Worm (Caenorhabditis elegans) whole organism, early embryonic: ENCODE measurements around the gene fbxa-150.

Experiments
- B0310.2 ChIP-seq: sonication (generic microtip); optimal IDR thresholded peaks from 2 replicates; lab custom pipeline; 2016; ENCODE audit warnings: mild to moderate bottlenecking, missing genetic modification characterization, missing compliant biosample characterization
- F13C5.2 ChIP-seq: sonication (generic microtip); optimal IDR thresholded peaks from 2 replicates; lab custom pipeline; 2017; ENCODE audit warnings: mild to moderate bottlenecking, missing genetic modification characterization, inconsistent platforms, missing compliant biosample characterization
- aly-1 ChIP-seq: sonication (generic microtip); optimal IDR thresholded peaks from 2 replicates; lab custom pipeline; 2016; ENCODE audit warnings: missing genetic modification characterization, missing compliant biosample characterization
- ama-1 ChIP-seq: fragments of 150-350 bp; optimal IDR thresholded peaks from 2 replicates; lab custom pipeline; 2014
- ceh-13 ChIP-seq: fragments of 200-800 bp; sonication (Bioruptor generic); optimal IDR thresholded peaks from 2 replicates; lab custom pipeline; 2018; ENCODE audit warnings: mild to moderate bottlenecking, missing genetic modification characterization, missing compliant biosample characterization
- ceh-36 ChIP-seq: sonication (generic microtip); optimal IDR thresholded peaks from 2 replicates; lab custom pipeline; 2016; ENCODE audit warnings: missing genetic modification characterization, inconsistent platforms, missing compliant biosample characterization
- ets-7 ChIP-seq: sonication (generic microtip); optimal IDR thresholded peaks from 2 replicates; lab custom pipeline; 2016; ENCODE audit warnings: missing genotype, missing genetic modification characterization, missing compliant biosample characterization
- flt-1 ChIP-seq: fragments of 200-800 bp; sonication (Bioruptor generic); IDR thresholded peaks from 2 replicates; pipeline ENCODE4 v1.3.6; 2022; ENCODE audit warnings: missing genetic modification characterization, missing compliant biosample characterization
- hmbx-1 ChIP-seq: sonication (generic microtip); optimal IDR thresholded peaks from 2 replicates; lab custom pipeline; 2016; ENCODE audit warnings: mild to moderate bottlenecking, missing genetic modification characterization, missing compliant biosample characterization
- hmg-4 ChIP-seq: fragments of 200-800 bp; sonication (Bioruptor generic); optimal IDR thresholded peaks from 2 replicates; lab custom pipeline; 2018; ENCODE audit warnings: mild to moderate bottlenecking, missing genetic modification characterization, missing compliant biosample characterization
- hnd-1 ChIP-seq: sonication (generic microtip); optimal IDR thresholded peaks from 2 replicates; lab custom pipeline; 2016; ENCODE audit warnings: missing genetic modification characterization, missing compliant biosample characterization
- pes-1 ChIP-seq: fragments of 200-800 bp; sonication (Bioruptor generic); IDR thresholded peaks from 2 replicates; pipeline ENCODE4 v1.3.6; 2022; ENCODE audit warnings: missing genetic modification reagents, missing genetic modification characterization, missing compliant biosample characterization
- scrt-1 ChIP-seq: fragments of 200-800 bp; sonication (Bioruptor generic); IDR thresholded peaks from 2 replicates; pipeline ENCODE4 v1.3.6; 2022; ENCODE audit warnings: missing genetic modification characterization, missing compliant biosample characterization
- sea-1 ChIP-seq: fragments of 200-800 bp; sonication (Bioruptor generic); conservative IDR thresholded peaks from 2 replicates; pipeline ENCODE4 v1.3.6; 2022; ENCODE audit warnings: missing genetic modification characterization, missing compliant biosample characterization
- tbx-11 ChIP-seq: fragments of 200-800 bp; sonication (Bioruptor generic); IDR thresholded peaks from 2 replicates; pipeline ENCODE4 v1.3.6; 2022; ENCODE audit warnings: missing genetic modification characterization, missing compliant biosample characterization
- tbx-37 ChIP-seq: fragments of 200-800 bp; sonication (Bioruptor generic); conservative IDR thresholded peaks from 2 replicates; pipeline ENCODE4 v1.3.6; 2022; ENCODE audit warnings: missing genetic modification reagents, missing genetic modification characterization, missing compliant biosample characterization
- tra-4 ChIP-seq: sonication (generic microtip); optimal IDR thresholded peaks from 2 replicates; lab custom pipeline; 2017; ENCODE audit warnings: missing genetic modification characterization, missing compliant biosample characterization

Gene fbxa-150

DNA sequence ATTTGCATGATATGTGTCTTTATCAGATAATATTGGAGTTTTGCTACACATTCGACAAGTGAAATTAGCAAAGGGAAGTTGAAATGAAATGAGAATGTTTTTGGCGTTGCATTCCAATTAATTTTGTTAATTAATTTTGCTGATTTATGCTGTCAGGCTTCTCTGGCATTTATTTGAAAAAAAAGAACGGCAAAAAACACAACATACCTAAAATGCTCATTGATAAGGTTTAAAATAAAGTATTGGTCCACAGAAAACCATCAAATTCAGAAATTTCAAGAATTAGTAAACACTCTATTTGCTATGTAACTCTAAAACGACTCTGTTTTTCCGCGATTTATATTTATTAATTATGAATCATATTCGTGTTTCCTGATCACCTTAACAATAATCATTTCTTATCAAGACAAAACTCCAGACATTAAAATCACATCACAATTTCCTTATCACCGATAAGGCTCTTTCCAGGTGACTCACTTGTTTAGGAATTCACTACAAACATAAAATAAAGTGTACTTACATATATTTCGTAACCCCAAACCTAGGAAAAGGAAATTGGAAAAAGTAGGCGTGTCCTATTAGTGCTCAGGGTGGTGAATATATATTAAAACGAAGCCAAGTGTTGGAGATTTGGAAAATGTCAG, 3.5 kb downstream of the fbxa-150 start, which contains the start of the genes srh-166 and Y38H6C.24:
TSS of gene srh-166 (minus strand) at position 51 of the 644 bp plus-strand sequence.
TSS of gene Y38H6C.24 (plus strand) at position 620 of the 644 bp plus-strand sequence.
- TF ChIP-seq ama-1 (lab: Kevin White, UChicago) = no peak
- TF ChIP-seq ceh-36 = no peak
- TF ChIP-seq ceh-13 (GFP tag; lab: Kevin White, UChicago) = no peak
- no peak for TF ChIP-seq tra-4 (tag; lab: Kevin White, UChicago)

- TF ChIP-seq ama-1 (lab: Kevin White, UChicago) = no peak
- TF ChIP-seq hmg-4 (GFP tag; lab: Kevin White, UChicago) = no peak
- no peak for TF ChIP-seq hnd-1 (tag; lab: Kevin White, UChicago)
Measured at ce11 chrV:20527493-20527892, 5.1 kb downstream of the fbxa-150 start, which contains the start of gene Y38H6C.13. Gene Y38H6C.13, plus strand, starts transcription at chrV:20527793.

ce11 chrV:20534072-20534471, 11.7 kb downstream of the fbxa-150 start, which contains the start of gene famh-161:
Gene famh-161, minus strand, starts transcription at chrV:20534172.
- TF ChIP-seq scrt-1 (GFP tag; lab: Robert Waterston, UW) = no peak
- TF ChIP-seq ceh-36 = no peak
- no peak for TF ChIP-seq tra-4 (tag; lab: Kevin White, UChicago)
- TF ChIP-seq aly-1 (tag; lab: Kevin White, UChicago) = no peak
- TF ChIP-seq B0310.2 (tag; lab: Kevin White, UChicago) = no peak
- TF ChIP-seq hnd-1 (tag; lab: Kevin White, UChicago) = no peak
- no peak for TF ChIP-seq ama-1 (lab: Kevin White, UChicago)
- no peak for TF ChIP-seq sea-1
- TF ChIP-seq tbx-37 = no peak
- TF ChIP-seq ets-7 = no peak
- no peak for TF ChIP-seq tbx-11 (GFP tag; lab: Robert Waterston, UW)
- no peak for TF ChIP-seq F13C5.2 (tag; lab: Kevin White, UChicago)
- no peak for TF ChIP-seq hmbx-1
- no peak for TF ChIP-seq hmg-4 (GFP tag; lab: Kevin White, UChicago)
- no peak for TF ChIP-seq ceh-13 (GFP tag; lab: Kevin White, UChicago)
- TF ChIP-seq flt-1 (GFP tag; lab: Robert Waterston, UW) = no peak
- TF ChIP-seq pes-1 (GFP tag; lab: Robert Waterston, UW) = no peak

DNA sequence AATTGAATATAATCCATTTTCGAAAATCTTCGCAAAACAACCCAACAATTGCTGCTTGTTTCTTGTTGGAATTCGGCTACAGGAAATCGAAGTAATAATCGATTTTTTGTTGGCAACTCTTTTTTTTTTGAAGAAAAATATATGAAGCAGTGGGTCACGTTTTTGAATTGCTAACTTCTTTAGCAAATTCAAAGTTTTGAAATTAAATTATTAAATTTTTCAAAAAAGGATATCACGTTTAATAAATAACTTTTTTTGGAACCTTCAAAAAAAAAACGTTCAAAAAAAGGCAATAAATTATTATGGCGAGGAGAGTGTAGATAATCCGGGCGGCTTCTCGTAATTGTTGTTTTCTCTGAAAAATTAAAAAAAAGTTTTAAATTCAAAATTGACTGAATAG, 13.8 kb downstream of the fbxa-150 start, which contains the start of gene Y38H6C.15:
TSS of gene Y38H6C.15 (minus strand) at position 101 of the 400 bp plus-strand sequence.
- no peak for TF ChIP-seq tbx-11 (GFP tag; lab: Robert Waterston, UW)
- no peak for TF ChIP-seq B0310.2 (tag; lab: Kevin White, UChicago)

DNA sequence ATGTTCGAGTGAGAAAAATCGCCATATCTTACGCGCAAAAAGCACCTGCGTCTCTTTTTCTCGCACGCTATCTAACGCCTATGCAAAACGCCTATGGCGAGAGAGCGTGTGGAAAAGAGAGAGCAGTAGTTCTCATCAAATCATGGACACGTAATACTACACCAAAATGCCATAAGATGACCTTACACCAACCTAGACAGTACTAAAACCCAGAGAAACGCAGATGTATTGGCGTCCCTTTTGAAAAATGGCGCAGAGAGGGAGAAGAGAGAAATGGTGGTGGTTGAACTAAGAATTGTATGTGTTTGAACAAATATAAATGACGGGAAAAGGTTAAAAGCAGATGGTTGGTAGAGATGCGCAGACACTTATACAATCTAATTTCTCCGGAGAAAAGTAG, 16.7 kb downstream of the fbxa-150 start, which contains the start of gene Y38H6C.16:
TSS of gene Y38H6C.16 (minus strand) at position 293 of the 400 bp plus-strand sequence.
- TF ChIP-seq flt-1 (GFP tag; lab: Robert Waterston, UW) (no peak), scrt-1 (GFP tag; lab: Robert Waterston, UW) (no peak), sea-1 (no peak), hnd-1 (tag; lab: Kevin White, UChicago) (no peak), hmg-4 (GFP tag; lab: Kevin White, UChicago) (no peak), ceh-36 (no peak), B0310.2 (tag; lab: Kevin White, UChicago) (no peak), ceh-13 (GFP tag; lab: Kevin White, UChicago) (no peak), tra-4 (tag; lab: Kevin White, UChicago) (no peak), tbx-37 (no peak), aly-1 (tag; lab: Kevin White, UChicago) (no peak), pes-1 (GFP tag; lab: Robert Waterston, UW) (no peak), hmbx-1 (no peak), ets-7 (no peak), F13C5.2 (tag; lab: Kevin White, UChicago) (no peak), ama-1 (lab: Kevin White, UChicago) (no peak), tbx-11 (GFP tag; lab: Robert Waterston, UW) (no peak)

DNA sequence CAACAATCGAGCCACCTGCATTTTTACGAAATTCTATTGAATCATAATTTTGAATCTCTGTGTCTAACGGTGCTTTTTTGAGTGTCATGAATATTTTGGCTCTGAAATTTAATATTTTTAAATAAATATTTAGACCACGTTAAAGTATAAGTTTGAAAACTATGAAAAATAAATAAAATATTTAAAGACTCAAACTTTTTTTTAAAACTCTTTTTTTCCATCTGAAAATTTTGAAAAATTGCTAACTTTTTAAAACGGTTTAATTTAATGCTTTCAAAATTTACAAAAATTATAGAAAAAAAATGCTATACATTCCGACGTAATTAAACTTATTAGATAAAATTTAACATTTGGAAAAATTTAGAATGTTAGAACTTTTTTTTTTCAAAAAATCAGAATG, 21.7 kb downstream of the fbxa-150 start, which contains the start of gene slc-36.3:
TSS of gene slc-36.3 (minus strand) at position 101 of the 400 bp plus-strand sequence.
- TF ChIP-seq tra-4 (tag; lab: Kevin White, UChicago) = no peak
- TF ChIP-seq flt-1 (GFP tag; lab: Robert Waterston, UW) = no peak
- TF ChIP-seq hnd-1 (tag; lab: Kevin White, UChicago) = no peak

- TF ChIP-seq ceh-13 (GFP tag; lab: Kevin White, UChicago) (no peak), ets-7 (no peak), aly-1 (tag; lab: Kevin White, UChicago) (no peak), pes-1 (GFP tag; lab: Robert Waterston, UW) (no peak), hnd-1 (tag; lab: Kevin White, UChicago) (no peak), tbx-37 (no peak), scrt-1 (GFP tag; lab: Robert Waterston, UW) (no peak), sea-1 (no peak), tra-4 (tag; lab: Kevin White, UChicago) (no peak), flt-1 (GFP tag; lab: Robert Waterston, UW) (no peak), hmg-4 (GFP tag; lab: Kevin White, UChicago) (no peak), tbx-11 (GFP tag; lab: Robert Waterston, UW) (no peak), ama-1 (lab: Kevin White, UChicago) (no peak), F13C5.2 (tag; lab: Kevin White, UChicago) (no peak), hmbx-1 (no peak), B0310.2 (tag; lab: Kevin White, UChicago) (no peak), ceh-36 (no peak)
Measured at ce11 chrV:20544610-20545009, 22.2 kb downstream of the fbxa-150 start.
